Fruit fly (Drosophila melanogaster): ENCODE measurements around the gene CG42342.

dm6 chr3R:16545705-16546104 lies 43.1 kb downstream of the CG42342 start:
- TF ChIP-seq CG9705 (GFP tag; optimal IDR thresholded peaks at IDR 0.05) (no peak), foxo (GFP tag; optimal IDR thresholded peaks at IDR 0.05) (no peak), Dfd (GFP tag; optimal IDR thresholded peaks at IDR 0.05) (no peak), br (GFP tag; optimal IDR thresholded peaks at IDR 0.05) (no peak), Myc (optimal IDR thresholded peaks at IDR 0.05) (no peak)

All from whole organism, wandering third instar larva.